Worm (Caenorhabditis elegans): ENCODE results near the gene Y54F10BM.9.

- TF ChIP-seq W03F9.2 (tag; optimal IDR thresholded peaks at IDR 0.05) (no peak), him-1 (tag; optimal IDR thresholded peaks at IDR 0.05) (no peak)
Observed at ce11 chrIII:2328612-2329011, 23.9 kb upstream of the Y54F10BM.9 start.
